Fruit fly (Drosophila melanogaster) whole organism, embryonic: ENCODE results near the gene CG12020.

Experiments
- BtbVII ChIP-seq: fragments of 200-800 bp; sonication (Bioruptor generic); optimal IDR thresholded peaks from 3 replicates; lab custom pipeline; 2017; ENCODE audit warnings: missing biosample characterization, mild to moderate bottlenecking, missing genetic modification characterization
- CG10147 ChIP-seq: fragments of 200-800 bp; sonication (Bioruptor generic); optimal IDR thresholded peaks from 2 replicates; lab custom pipeline; 2019; ENCODE audit warnings: missing biosample characterization, mild to moderate bottlenecking, missing genetic modification characterization, moderate library complexity
- CG2875 ChIP-seq: fragments of 200-800 bp; sonication (Bioruptor generic); optimal IDR thresholded peaks from 2 replicates; lab custom pipeline; 2017; ENCODE audit warnings: missing biosample characterization, mild to moderate bottlenecking, missing genetic modification characterization, missing genetic modification reagents
- HHEX ChIP-seq: fragments of 200-800 bp; sonication (Bioruptor generic); optimal IDR thresholded peaks from 3 replicates; lab custom pipeline; 2017; ENCODE audit warnings: missing biosample characterization, mild to moderate bottlenecking, missing genetic modification characterization, missing genetic modification reagents
- bigmax ChIP-seq: fragments of 200-800 bp; sonication (Bioruptor generic); optimal IDR thresholded peaks from 2 replicates; lab custom pipeline; 2018; ENCODE audit warnings: missing biosample characterization, mild to moderate bottlenecking, missing genetic modification characterization
- dan ChIP-seq: fragments of 200-800 bp; sonication (Bioruptor generic); IDR thresholded peaks from 2 replicates; pipeline ENCODE4 v1.3.6; 2022; ENCODE audit warnings: missing biosample characterization, missing genetic modification characterization
- fu2 ChIP-seq: fragments of 200-800 bp; sonication (Bioruptor generic); optimal IDR thresholded peaks from 2 replicates; lab custom pipeline; 2016; ENCODE audit warnings: missing biosample characterization, missing genetic modification characterization
- kni ChIP-seq: fragments of 200-800 bp; sonication (Bioruptor generic); optimal IDR thresholded peaks from 3 replicates; lab custom pipeline; 2017; ENCODE audit warnings: mild to moderate bottlenecking, missing biosample characterization, missing genetic modification reagents, missing genetic modification characterization
- prd ChIP-seq, 3 experiments: fragments of >200 bp in 2 of 3; fragments of 200-800 bp in 1 of 3; sonication (Bioruptor generic) in 1 of 3; optimal IDR thresholded peaks in 2 of 3; IDR thresholded peaks in 1 of 3; 2 replicates in 2 of 3; 3 replicates in 1 of 3; pipeline versions ENCODE4 v1.3.6 to Lab custom; 2017 to 2022; ENCODE audit warnings: missing biosample characterization in 1 of 3, missing genetic modification characterization in 1 of 3

DNA sequence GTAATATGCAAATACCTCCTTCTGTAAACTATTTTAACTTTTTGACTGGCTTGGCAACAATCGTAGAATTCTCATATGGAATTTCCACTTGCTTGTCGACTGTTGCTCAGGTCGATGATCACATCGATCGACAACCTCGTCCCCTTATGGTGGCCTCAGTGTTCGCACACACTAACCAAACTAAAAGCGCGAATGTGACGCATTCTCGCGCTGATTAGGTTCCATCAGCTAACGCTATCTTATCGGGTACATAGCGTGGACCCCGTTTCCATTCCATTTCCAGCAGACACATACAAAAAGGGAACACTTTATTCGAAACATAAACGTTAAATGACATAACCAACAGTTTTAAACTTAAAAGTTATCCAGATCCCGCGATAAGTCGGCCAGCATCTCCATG is 7.8 kb upstream of the CG12020 start:
- TF ChIP-seq dan, result no peak
- no peak for TF ChIP-seq CG10147 (GFP tag; lab: Kevin White, UChicago)
- no peak for TF ChIP-seq prd (optimal IDR thresholded peaks at IDR 0.05; lab: Kevin White, UChicago)
- no peak for TF ChIP-seq prd (GFP tag; IDR thresholded peaks at IDR 0.05; lab: Robert Waterston, UW)
- no peak for TF ChIP-seq CG2875 (GFP tag; lab: Kevin White, UChicago)
- no peak for TF ChIP-seq fu2 (GFP tag; lab: Kevin White, UChicago)
- TF ChIP-seq kni (GFP tag; lab: Kevin White, UChicago), result no peak
- no peak for TF ChIP-seq BtbVII (GFP tag; lab: Kevin White, UChicago)
- TF ChIP-seq HHEX (GFP tag; lab: Kevin White, UChicago), result no peak
- no peak for TF ChIP-seq bigmax (GFP tag; lab: Kevin White, UChicago)
